Fruit fly (Drosophila melanogaster) whole organism, embryonic: ENCODE measurements around the gene rut.

ENCODE experiments used
- C15 ChIP-seq: fragments of 200-800 bp; sonication (Bioruptor generic); IDR thresholded peaks from 3 replicates; pipeline ENCODE4 v1.3.6; 2022; ENCODE audit warnings: missing biosample characterization, missing genetic modification characterization
- CG10274 ChIP-seq: fragments of 200-800 bp; sonication (Bioruptor generic); optimal IDR thresholded peaks from 3 replicates; lab custom pipeline; 2017; ENCODE audit warnings: missing biosample characterization, mild to moderate bottlenecking, missing genetic modification characterization
- CG11456 ChIP-seq: fragments of 200-800 bp; sonication (Bioruptor generic); IDR thresholded peaks from 3 replicates; pipeline ENCODE4 v1.3.6; 2022; ENCODE audit warnings: missing biosample characterization, missing genetic modification characterization
- CG15601 ChIP-seq: fragments of 200-800 bp; sonication (Bioruptor generic); optimal IDR thresholded peaks from 3 replicates; lab custom pipeline; 2019; ENCODE audit warnings: missing biosample characterization, mild to moderate bottlenecking, missing genetic modification characterization, moderate library complexity
- CG16813 ChIP-seq: fragments of 200-800 bp; sonication (Bioruptor generic); IDR thresholded peaks from 3 replicates; pipeline ENCODE4 v1.3.6; 2022; ENCODE audit warnings: missing biosample characterization, missing genetic modification characterization; ENCODE audit not compliant: partially characterized antibody
- CG17612 ChIP-seq: fragments of 200-800 bp; sonication (Bioruptor generic); IDR thresholded peaks from 2 replicates; pipeline ENCODE4 v1.3.6; 2022; ENCODE audit warnings: missing biosample characterization, missing genetic modification characterization
- CG17802 ChIP-seq: fragments of 200-800 bp; sonication (Bioruptor generic); optimal IDR thresholded peaks from 2 replicates; lab custom pipeline; 2018; ENCODE audit warnings: missing biosample characterization, mild to moderate bottlenecking, missing genetic modification characterization, moderate library complexity
- CG2120 ChIP-seq: fragments of 200-800 bp; sonication (Bioruptor generic); optimal IDR thresholded peaks from 3 replicates; lab custom pipeline; 2016; ENCODE audit warnings: missing biosample characterization, missing genetic modification characterization
- CG3065 ChIP-seq: fragments of 200-800 bp; sonication (Bioruptor generic); optimal IDR thresholded peaks from 2 replicates; lab custom pipeline; 2016; ENCODE audit warnings: missing biosample characterization, missing genetic modification characterization
- CG4282 ChIP-seq: fragments of 200-800 bp; sonication (Bioruptor generic); optimal IDR thresholded peaks from 2 replicates; lab custom pipeline; 2016; ENCODE audit warnings: missing biosample characterization, missing genetic modification characterization
- CG4424 ChIP-seq: fragments of 200-800 bp; sonication (Bioruptor generic); optimal IDR thresholded peaks from 3 replicates; lab custom pipeline; 2016; ENCODE audit warnings: missing biosample characterization, missing genetic modification characterization
- CG4730 ChIP-seq: fragments of 200-800 bp; sonication (Bioruptor generic); IDR thresholded peaks from 2 replicates; pipeline ENCODE4 v1.3.6; 2022; ENCODE audit warnings: missing biosample characterization, missing genetic modification characterization
- CG7745 ChIP-seq: fragments of 200-800 bp; sonication (Bioruptor generic); optimal IDR thresholded peaks from 2 replicates; lab custom pipeline; 2018; ENCODE audit warnings: missing biosample characterization, mild to moderate bottlenecking, missing genetic modification characterization, moderate library complexity
- Dbx ChIP-seq: fragments of 200-800 bp; sonication (Bioruptor generic); IDR thresholded peaks from 3 replicates; pipeline ENCODE4 v1.3.6; 2022; ENCODE audit warnings: missing biosample characterization, missing genetic modification characterization
- E2f2 ChIP-seq: fragments of 200-800 bp; sonication (Bioruptor generic); IDR thresholded peaks from 2 replicates; pipeline ENCODE4 v1.3.6; 2022; ENCODE audit warnings: missing biosample characterization, missing genetic modification characterization
- ERR ChIP-seq: fragments of 200-800 bp; sonication (Bioruptor generic); optimal IDR thresholded peaks from 2 replicates; lab custom pipeline; 2016; ENCODE audit warnings: missing biosample characterization, missing genetic modification characterization
- Ets65A ChIP-seq: fragments of 200-800 bp; sonication (Bioruptor generic); peaks from one replicate; lab custom pipeline; 2016; ENCODE audit warnings: missing biosample characterization, missing genetic modification characterization
- GATAe ChIP-seq: fragments of 200-800 bp; sonication (Bioruptor generic); conservative IDR thresholded peaks from 2 replicates; pipeline ENCODE4 v1.3.6; 2022; ENCODE audit warnings: missing biosample characterization, missing genetic modification characterization
- Hey ChIP-seq: fragments of 200-800 bp; sonication (Bioruptor generic); optimal IDR thresholded peaks from 3 replicates; lab custom pipeline; 2018; ENCODE audit warnings: missing biosample characterization, mild to moderate bottlenecking, missing genetic modification characterization
- Hsf ChIP-seq: fragments of 200-800 bp; sonication (Bioruptor generic); optimal IDR thresholded peaks from 3 replicates; lab custom pipeline; 2016; ENCODE audit warnings: missing biosample characterization, missing genetic modification characterization
- Med ChIP-seq: fragments of 200-800 bp; sonication (Bioruptor generic); peaks from one replicate; lab custom pipeline; 2016; ENCODE audit warnings: missing biosample characterization, missing genetic modification characterization, mild to moderate bottlenecking, inconsistent platforms, moderate library complexity
- Meics ChIP-seq: fragments of 200-800 bp; sonication (Bioruptor generic); optimal IDR thresholded peaks from 2 replicates; lab custom pipeline; 2017; ENCODE audit warnings: missing biosample characterization, mild to moderate bottlenecking, missing genetic modification characterization
- Oaz ChIP-seq: fragments of 200-800 bp; sonication (Bioruptor generic); IDR thresholded peaks from 2 replicates; pipeline ENCODE4 v1.3.6; 2022; ENCODE audit warnings: missing biosample characterization, missing genetic modification characterization
- Sox100B ChIP-seq: fragments of 200-800 bp; sonication (Bioruptor generic); optimal IDR thresholded peaks from 3 replicates; lab custom pipeline; 2018; ENCODE audit warnings: missing biosample characterization, mild to moderate bottlenecking, missing genetic modification characterization
- Xrp1 ChIP-seq: fragments of 200-800 bp; sonication (Bioruptor generic); IDR thresholded peaks from 2 replicates; pipeline ENCODE4 v1.3.6; 2022; ENCODE audit warnings: missing biosample characterization, missing genetic modification characterization
- YL-1 ChIP-seq: fragments of 200-800 bp; sonication (Bioruptor generic); optimal IDR thresholded peaks from 3 replicates; lab custom pipeline; 2017; ENCODE audit warnings: missing biosample characterization, mild to moderate bottlenecking, missing genetic modification characterization
- al ChIP-seq: fragments of 200-800 bp; sonication (Bioruptor generic); IDR thresholded peaks from 2 replicates; pipeline ENCODE4 v1.3.6; 2022; ENCODE audit warnings: missing biosample characterization, missing genetic modification characterization
- amos ChIP-seq: fragments of 200-800 bp; sonication (Bioruptor generic); IDR thresholded peaks from 2 replicates; pipeline ENCODE4 v1.3.6; 2022; ENCODE audit warnings: missing biosample characterization, missing genetic modification characterization; ENCODE audit not compliant: partially characterized antibody
- ap ChIP-seq: fragments of 200-800 bp; sonication (Bioruptor generic); IDR thresholded peaks from 2 replicates; pipeline ENCODE4 v1.3.6; 2022; ENCODE audit warnings: missing biosample characterization, missing genetic modification characterization
- chn ChIP-seq: fragments of 200-800 bp; sonication (Bioruptor generic); optimal IDR thresholded peaks from 2 replicates; lab custom pipeline; 2016; ENCODE audit warnings: missing biosample characterization, missing genetic modification characterization
- crol ChIP-seq: fragments of 200-800 bp; sonication (Bioruptor generic); IDR thresholded peaks from 2 replicates; pipeline ENCODE4 v1.3.6; 2022; ENCODE audit warnings: missing biosample characterization, missing genetic modification characterization
- cwo ChIP-seq: fragments of 200-800 bp; sonication (Bioruptor generic); optimal IDR thresholded peaks from 3 replicates; lab custom pipeline; 2017; ENCODE audit warnings: missing biosample characterization, missing genetic modification characterization, mild to moderate bottlenecking, moderate library complexity, missing genetic modification reagents
- dmrt11E ChIP-seq: fragments of 200-800 bp; sonication (Bioruptor generic); optimal IDR thresholded peaks from 3 replicates; lab custom pipeline; 2018; ENCODE audit warnings: missing biosample characterization, mild to moderate bottlenecking, missing genetic modification characterization, moderate library complexity
- esg ChIP-seq: fragments of 200-800 bp; sonication (Bioruptor generic); conservative IDR thresholded peaks from 2 replicates; pipeline ENCODE4 v1.3.6; 2022; ENCODE audit warnings: missing biosample characterization, missing genetic modification characterization
- ewg ChIP-seq: fragments of 200-800 bp; sonication (Bioruptor generic); optimal IDR thresholded peaks from 3 replicates; lab custom pipeline; 2017; ENCODE audit warnings: mild to moderate bottlenecking, missing biosample characterization, missing genetic modification reagents, missing genetic modification characterization
- gce ChIP-seq: fragments of 200-800 bp; sonication (Bioruptor generic); IDR thresholded peaks from 3 replicates; pipeline ENCODE4 v1.3.6; 2022; ENCODE audit warnings: missing biosample characterization, missing genetic modification characterization
- grn ChIP-seq: fragments of 200-800 bp; sonication (Bioruptor generic); optimal IDR thresholded peaks from 3 replicates; lab custom pipeline; 2017; ENCODE audit warnings: missing biosample characterization, missing genetic modification characterization
- gt ChIP-seq: fragments of 200-800 bp; sonication (Bioruptor generic); IDR thresholded peaks from 2 replicates; pipeline ENCODE4 v1.3.6; 2022; ENCODE audit warnings: missing biosample characterization, missing genetic modification characterization
- jigr1 ChIP-seq: fragments of 200-800 bp; sonication (Bioruptor generic); IDR thresholded peaks from 3 replicates; pipeline ENCODE4 v1.3.6; 2022; ENCODE audit warnings: missing biosample characterization, missing genetic modification characterization
- lov ChIP-seq, 2 experiments: fragments of 200-800 bp in 1 of 2; fragments of >200 bp in 1 of 2; sonication (Bioruptor generic) in 1 of 2; IDR thresholded peaks in 1 of 2; optimal IDR thresholded peaks in 1 of 2; 2 replicates in 1 of 2; 3 replicates in 1 of 2; pipeline versions ENCODE4 v1.3.6 to Lab custom; 2017 to 2022; ENCODE audit warnings: missing biosample characterization in 1 of 2, missing genetic modification characterization in 1 of 2
- mam ChIP-seq: fragments of 200-800 bp; sonication (Bioruptor generic); optimal IDR thresholded peaks from 3 replicates; lab custom pipeline; 2016; ENCODE audit warnings: missing biosample characterization, missing genetic modification characterization
- mld ChIP-seq: fragments of 200-800 bp; sonication (Bioruptor generic); IDR thresholded peaks from 3 replicates; pipeline ENCODE4 v1.3.6; 2022; ENCODE audit warnings: missing biosample characterization, missing genetic modification characterization; ENCODE audit not compliant: partially characterized antibody
- nau ChIP-seq: fragments of 200-800 bp; sonication (Bioruptor generic); optimal IDR thresholded peaks from 3 replicates; lab custom pipeline; 2017; ENCODE audit warnings: missing biosample characterization, mild to moderate bottlenecking, missing genetic modification characterization, missing genetic modification reagents
- nerfin-2 ChIP-seq: fragments of 200-800 bp; sonication (Bioruptor generic); IDR thresholded peaks from 2 replicates; pipeline ENCODE4 v1.3.6; 2022; ENCODE audit warnings: missing biosample characterization, missing genetic modification characterization; ENCODE audit not compliant: partially characterized antibody
- odd ChIP-seq: fragments of 200-800 bp; sonication (Bioruptor generic); optimal IDR thresholded peaks from 2 replicates; lab custom pipeline; 2017; ENCODE audit warnings: missing biosample characterization, mild to moderate bottlenecking, missing genetic modification characterization
- psq ChIP-seq: fragments of 200-800 bp; sonication (Bioruptor generic); optimal IDR thresholded peaks from 2 replicates; lab custom pipeline; 2017; ENCODE audit warnings: missing biosample characterization, missing genetic modification characterization
- pzg ChIP-seq: fragments of 200-800 bp; sonication (Bioruptor generic); optimal IDR thresholded peaks from 3 replicates; lab custom pipeline; 2018; ENCODE audit warnings: missing biosample characterization, mild to moderate bottlenecking, missing genetic modification characterization, moderate library complexity
- sd ChIP-seq: fragments of 200-800 bp; sonication (Bioruptor generic); optimal IDR thresholded peaks from 3 replicates; lab custom pipeline; 2018; ENCODE audit warnings: missing biosample characterization, mild to moderate bottlenecking, missing genetic modification characterization, moderate library complexity
- seq ChIP-seq: fragments of 200-800 bp; sonication (Bioruptor generic); IDR thresholded peaks from 2 replicates; pipeline ENCODE4 v1.3.6; 2022; ENCODE audit warnings: missing biosample characterization, missing genetic modification characterization
- slp2 ChIP-seq: fragments of 200-800 bp; sonication (Bioruptor generic); optimal IDR thresholded peaks from 2 replicates; lab custom pipeline; 2016; ENCODE audit warnings: missing biosample characterization, missing genetic modification characterization
- unpg ChIP-seq: fragments of 200-800 bp; sonication (Bioruptor generic); optimal IDR thresholded peaks from 3 replicates; lab custom pipeline; 2018; ENCODE audit warnings: missing biosample characterization, mild to moderate bottlenecking, missing genetic modification characterization, moderate library complexity
- zf30C ChIP-seq: fragments of 200-800 bp; sonication (Bioruptor generic); optimal IDR thresholded peaks from 3 replicates; lab custom pipeline; 2018; ENCODE audit warnings: missing biosample characterization, mild to moderate bottlenecking, missing genetic modification characterization

The rut gene

DNA sequence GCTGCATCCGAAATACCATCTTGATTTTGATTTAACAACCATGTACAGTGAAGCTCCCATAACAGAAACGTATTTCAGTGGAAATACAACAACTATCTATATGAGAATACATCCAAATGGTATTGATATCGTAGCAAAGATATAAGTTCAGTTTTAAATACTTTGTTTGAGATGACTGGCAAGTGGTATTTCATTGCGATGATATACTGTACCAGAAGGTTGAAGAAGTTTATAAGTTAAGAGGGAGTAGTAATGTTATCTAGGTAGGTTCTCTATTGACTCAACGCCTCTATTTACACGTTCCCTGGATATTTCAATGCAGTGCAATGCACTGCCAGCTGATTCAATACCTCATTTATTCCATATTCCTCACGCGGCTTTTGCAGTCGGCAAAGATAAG lies 20.2 kb downstream of the rut start (continued):
- no peak for TF ChIP-seq CG17612
- TF ChIP-seq lov (optimal IDR thresholded peaks at IDR 0.05; lab: Kevin White, UChicago), result no peak
- TF ChIP-seq lov (GFP tag; IDR thresholded peaks at IDR 0.05; lab: Robert Waterston, UW), result no peak
- peak; percentile 60 for TF ChIP-seq Med (GFP tag; lab: Kevin White, UChicago)
- TF ChIP-seq zf30C (GFP tag; lab: Kevin White, UChicago), result no peak
- TF ChIP-seq Dbx (GFP tag; lab: Robert Waterston, UW), result no peak
- no peak for TF ChIP-seq Meics (GFP tag; lab: Kevin White, UChicago)
- no peak for TF ChIP-seq jigr1 (GFP tag; lab: Robert Waterston, UW)
- TF ChIP-seq CG3065 (GFP tag; lab: Kevin White, UChicago), result no peak
- TF ChIP-seq CG7745 (tag; lab: Kevin White, UChicago), result no peak
- TF ChIP-seq CG11456, result no peak
- TF ChIP-seq Sox100B (GFP tag; lab: Kevin White, UChicago), result peak; percentile 1
- TF ChIP-seq Xrp1 (GFP tag; lab: Robert Waterston, UW), result peak; percentile 46
- no peak; the same call in 1 of the 2 replicates for TF ChIP-seq E2f2 (GFP tag; lab: Robert Waterston, UW)
- TF ChIP-seq CG4282 (GFP tag; lab: Kevin White, UChicago), result no peak
- TF ChIP-seq Oaz (GFP tag; lab: Robert Waterston, UW), result no peak
- no peak for TF ChIP-seq ap
- no peak for TF ChIP-seq chn (GFP tag; lab: Kevin White, UChicago)
- no peak for TF ChIP-seq GATAe (GFP tag; lab: Robert Waterston, UW)
- TF ChIP-seq nau (GFP tag; lab: Kevin White, UChicago), result no peak
- no peak for TF ChIP-seq amos (GFP tag; lab: Robert Waterston, UW)
- no peak for TF ChIP-seq sd (tag; lab: Kevin White, UChicago)
- no peak for TF ChIP-seq Hey
- no peak for TF ChIP-seq gt (GFP tag; lab: Robert Waterston, UW)
- no peak for TF ChIP-seq CG2120 (GFP tag; lab: Kevin White, UChicago)
- no peak for TF ChIP-seq seq
- peak; percentile 43 for TF ChIP-seq CG15601
- no peak for TF ChIP-seq CG17802
- TF ChIP-seq ewg (GFP tag; lab: Kevin White, UChicago), result peak; percentile 10
- TF ChIP-seq C15 (GFP tag; lab: Robert Waterston, UW), result no peak
- TF ChIP-seq YL-1 (GFP tag; lab: Kevin White, UChicago), result no peak
- TF ChIP-seq dmrt11E (tag; lab: Kevin White, UChicago), result peak; percentile 28
- no peak for TF ChIP-seq cwo (GFP tag; lab: Kevin White, UChicago)
- no peak for TF ChIP-seq ERR (GFP tag; lab: Kevin White, UChicago)
- peak; percentile 22 for TF ChIP-seq unpg (GFP tag; lab: Kevin White, UChicago)
- no peak for TF ChIP-seq esg (GFP tag; lab: Robert Waterston, UW)
- no peak for TF ChIP-seq CG10274 (GFP tag; lab: Kevin White, UChicago)
- TF ChIP-seq gce (GFP tag; lab: Robert Waterston, UW), result 0 out of 3 replicates have a peak, but pooled peaks have one; percentile 17
- TF ChIP-seq CG16813 (GFP tag; lab: Robert Waterston, UW), result no peak
- no peak for TF ChIP-seq al (GFP tag; lab: Robert Waterston, UW)
- TF ChIP-seq Ets65A, result no peak
- no peak for TF ChIP-seq CG4424 (GFP tag; lab: Kevin White, UChicago)
- TF ChIP-seq mld (GFP tag; lab: Robert Waterston, UW), result no peak
- no peak for TF ChIP-seq grn
- no peak for TF ChIP-seq Hsf
- no peak for TF ChIP-seq pzg (GFP tag; lab: Kevin White, UChicago)
- no peak for TF ChIP-seq psq (GFP tag; lab: Kevin White, UChicago)
- TF ChIP-seq odd, result no peak
- no peak for TF ChIP-seq crol (GFP tag; lab: Robert Waterston, UW)
- no peak for TF ChIP-seq slp2
- TF ChIP-seq CG4730, result no peak
- TF ChIP-seq nerfin-2 (GFP tag; lab: Robert Waterston, UW), result no peak
- no peak for TF ChIP-seq mam (GFP tag; lab: Kevin White, UChicago)
